Fruit fly (Drosophila melanogaster): ENCODE results near the gene CG43348.

CG43348 gene

DNA sequence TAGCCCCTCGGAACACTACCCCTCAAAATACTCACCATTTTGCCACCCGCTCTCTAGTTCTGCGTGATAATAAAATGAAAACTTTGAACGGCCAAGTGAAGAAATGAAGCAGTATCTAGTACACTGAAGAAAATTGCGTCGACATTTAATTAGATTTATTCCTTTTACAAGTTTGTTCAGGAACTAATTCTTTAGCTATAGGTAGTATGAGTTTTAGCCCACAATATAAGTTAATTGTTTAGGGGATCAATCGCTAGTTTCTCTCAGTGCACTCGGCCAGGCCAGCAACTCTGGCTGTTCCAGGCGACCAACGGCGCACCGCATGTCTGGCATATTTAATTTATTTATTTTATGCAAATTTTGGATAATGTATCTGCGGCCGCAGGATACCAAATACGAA lies 31.5 kb downstream of the CG43348 start (continued):
- TF ChIP-seq CG14965 (GFP tag; optimal IDR thresholded peaks at IDR 0.05; ENCODE audit: borderline replicate concordance): no peak
- TF ChIP-seq Gug (GFP tag; IDR thresholded peaks at IDR 0.05): peak; percentile 32; the same call in 1 of the 4 replicates
- TF ChIP-seq lmd (GFP tag; IDR thresholded peaks at IDR 0.05): peak; percentile 50
- peak; percentile 26 for TF ChIP-seq CG9727 (GFP tag; optimal IDR thresholded peaks at IDR 0.05)
- TF ChIP-seq tgo (GFP tag; IDR thresholded peaks at IDR 0.05): peak; percentile 18; the same call in 1 of the 3 replicates
- no peak for TF ChIP-seq prd (optimal IDR thresholded peaks at IDR 0.05)
- TF ChIP-seq prd (GFP tag; IDR thresholded peaks at IDR 0.05): peak; percentile 47; the same call in 1 of the 3 replicates
- TF ChIP-seq Taf1 (GFP tag; IDR thresholded peaks at IDR 0.05): no peak
- TF ChIP-seq CG10366 (GFP tag; IDR thresholded peaks at IDR 0.05): peak; percentile 18; the same call in 1 of the 2 replicates
- TF ChIP-seq dmrt99B (tag; optimal IDR thresholded peaks at IDR 0.05): peak; percentile 59
- TF ChIP-seq CG17359 (tag; optimal IDR thresholded peaks at IDR 0.05): peak; percentile 37
- no peak for TF ChIP-seq CG8290 (GFP tag; optimal IDR thresholded peaks at IDR 0.05)
- TF ChIP-seq CG8290 (tag; optimal IDR thresholded peaks at IDR 0.05): peak in 1 of 2 experiments; percentile 47
- TF ChIP-seq hbn (GFP tag; IDR thresholded peaks at IDR 0.05; ENCODE audit: partially characterized antibody): no peak
- TF ChIP-seq CG12659 (GFP tag; optimal IDR thresholded peaks at IDR 0.05): peak; percentile 19
- peak; percentile 59 for TF ChIP-seq CG11504 (tag; optimal IDR thresholded peaks at IDR 0.05)
- TF ChIP-seq zfh1 (GFP tag; IDR thresholded peaks at IDR 0.05): peak; percentile 61; the same call in 1 of the 3 replicates
- no peak for TF ChIP-seq CG1792 (GFP tag; optimal IDR thresholded peaks at IDR 0.05)
- TF ChIP-seq scrt (GFP tag; optimal IDR thresholded peaks at IDR 0.05): peak; percentile 10
- peak; percentile 24 for TF ChIP-seq HHEX (GFP tag; optimal IDR thresholded peaks at IDR 0.05)
- no peak for TF ChIP-seq CG43689 (GFP tag; IDR thresholded peaks at IDR 0.05)
- peak; percentile 16 for TF ChIP-seq phol (tag; optimal IDR thresholded peaks at IDR 0.05)
- TF ChIP-seq sisA (GFP tag; IDR thresholded peaks at IDR 0.05): peak; percentile 42
- peak in 1 of 2 experiments; percentile 9 for TF ChIP-seq Pdp1 (GFP tag; optimal IDR thresholded peaks at IDR 0.05)
- peak; percentile 12 for TF ChIP-seq CG12391 (tag; optimal IDR thresholded peaks at IDR 0.05)
- TF ChIP-seq ap (GFP tag; IDR thresholded peaks at IDR 0.05): peak; percentile 37; the same call in 1 of the 2 replicates
- TF ChIP-seq dimm (GFP tag; IDR thresholded peaks at IDR 0.05): 0 out of 2 replicates have a peak, but pooled peaks have one; percentile 23
- no peak for TF ChIP-seq CG33213 (GFP tag; optimal IDR thresholded peaks at IDR 0.05)
- no peak for TF ChIP-seq aop (GFP tag; IDR thresholded peaks at IDR 0.05)
- TF ChIP-seq CG30403 (GFP tag; optimal IDR thresholded peaks at IDR 0.05): peak; percentile 6
- peak; percentile 4 for TF ChIP-seq CrebB (tag; optimal IDR thresholded peaks at IDR 0.05)
- peak; percentile 20; the same call in 1 of the 2 replicates for TF ChIP-seq CG32532 (GFP tag; IDR thresholded peaks at IDR 0.05)
- no peak for TF ChIP-seq Side (GFP tag; optimal IDR thresholded peaks at IDR 0.05)
- peak; percentile 51; the same call in 2 of the 3 replicates for TF ChIP-seq dysf (GFP tag; IDR thresholded peaks at IDR 0.05)
- no peak for TF ChIP-seq chn (GFP tag; optimal IDR thresholded peaks at IDR 0.05)
- TF ChIP-seq Nf-YA (GFP tag; IDR thresholded peaks at IDR 0.05): peak; percentile 24; the same call in 1 of the 2 replicates
- TF ChIP-seq Xbp1 (GFP tag; optimal IDR thresholded peaks at IDR 0.05): no peak
- TF ChIP-seq gce (GFP tag; IDR thresholded peaks at IDR 0.05): no peak
- TF ChIP-seq Dfd (GFP tag; optimal IDR thresholded peaks at IDR 0.05): no peak
- 0 out of 2 replicates have a peak, but pooled peaks have one; percentile 15 for TF ChIP-seq gsb (GFP tag; IDR thresholded peaks at IDR 0.05)
- 0 out of 3 replicates have a peak, but pooled peaks have one; percentile 10 for TF ChIP-seq CG11695 (GFP tag; IDR thresholded peaks at IDR 0.05)
- TF ChIP-seq unpg (GFP tag; optimal IDR thresholded peaks at IDR 0.05): peak; percentile 39
- peak; percentile 17 for TF ChIP-seq CoRest (tag; optimal IDR thresholded peaks at IDR 0.05)
- peak; percentile 66 for TF ChIP-seq lab (GFP tag; optimal IDR thresholded peaks at IDR 0.05)
- peak; percentile 42 for TF ChIP-seq Fer3 (tag; optimal IDR thresholded peaks at IDR 0.05)
- peak; percentile 37; the same call in 1 of the 2 replicates for TF ChIP-seq CG31441 (GFP tag; IDR thresholded peaks at IDR 0.05)
- peak; percentile 75 for TF ChIP-seq sens (GFP tag)
- TF ChIP-seq eve (GFP tag; optimal IDR thresholded peaks at IDR 0.05): peak in 1 of 2 experiments; percentile 23
- TF ChIP-seq Oli (tag; optimal IDR thresholded peaks at IDR 0.05): peak; percentile 24
- peak; percentile 47; the same call in 1 of the 2 replicates for TF ChIP-seq vvl (GFP tag; IDR thresholded peaks at IDR 0.05)
- TF ChIP-seq CG9797 (GFP tag; optimal IDR thresholded peaks at IDR 0.05): no peak

Data from whole organism, embryonic.